Fruit fly (Drosophila melanogaster) whole organism, embryonic: ENCODE data around the gene comm.

Experiments used
- CG10366 ChIP-seq: fragments of 200-800 bp; sonication (Bioruptor generic); IDR thresholded peaks from 2 replicates; pipeline ENCODE4 v1.3.6; 2022; ENCODE audit warnings: missing biosample characterization, missing genetic modification characterization
- CG11456 ChIP-seq: fragments of 200-800 bp; sonication (Bioruptor generic); IDR thresholded peaks from 3 replicates; pipeline ENCODE4 v1.3.6; 2022; ENCODE audit warnings: missing biosample characterization, missing genetic modification characterization
- CG11504 ChIP-seq: fragments of 200-800 bp; sonication (Bioruptor generic); optimal IDR thresholded peaks from 3 replicates; lab custom pipeline; 2019; ENCODE audit warnings: missing biosample characterization, mild to moderate bottlenecking, missing genetic modification characterization, moderate library complexity
- CG11695 ChIP-seq: fragments of 200-800 bp; sonication (Bioruptor generic); IDR thresholded peaks from 3 replicates; pipeline ENCODE4 v1.3.6; 2022; ENCODE audit warnings: missing biosample characterization, missing genetic modification characterization
- CG12236 ChIP-seq: fragments of 200-800 bp; sonication (Bioruptor generic); optimal IDR thresholded peaks from 2 replicates; lab custom pipeline; 2016; ENCODE audit warnings: missing biosample characterization, missing genetic modification characterization
- CG13287 ChIP-seq: fragments of 200-800 bp; sonication (Bioruptor generic); IDR thresholded peaks from 2 replicates; pipeline ENCODE4 v1.3.6; 2022; ENCODE audit warnings: missing biosample characterization, missing genetic modification characterization; ENCODE audit not compliant: partially characterized antibody
- CG13424 ChIP-seq: fragments of 200-800 bp; sonication (Bioruptor generic); optimal IDR thresholded peaks from 2 replicates; lab custom pipeline; 2019; ENCODE audit warnings: missing biosample characterization, mild to moderate bottlenecking, missing genetic modification characterization, moderate library complexity
- CG13894 ChIP-seq: fragments of 200-800 bp; sonication (Bioruptor generic); optimal IDR thresholded peaks from 3 replicates; lab custom pipeline; 2018; ENCODE audit warnings: missing biosample characterization, mild to moderate bottlenecking, missing genetic modification characterization, moderate library complexity
- CG14710 ChIP-seq: fragments of 200-800 bp; sonication (Bioruptor generic); optimal IDR thresholded peaks from 3 replicates; lab custom pipeline; 2019; ENCODE audit warnings: missing biosample characterization, mild to moderate bottlenecking, missing genetic modification characterization, moderate library complexity
- CG17328 ChIP-seq: fragments of 200-800 bp; sonication (Bioruptor generic); IDR thresholded peaks from 2 replicates; pipeline ENCODE4 v1.3.6; 2022; ENCODE audit warnings: missing biosample characterization, missing genetic modification characterization
- CG17359 ChIP-seq: fragments of 200-800 bp; sonication (Bioruptor generic); optimal IDR thresholded peaks from 3 replicates; lab custom pipeline; 2018; ENCODE audit warnings: missing biosample characterization, mild to moderate bottlenecking, missing genetic modification characterization, moderate library complexity
- CG2875 ChIP-seq: fragments of 200-800 bp; sonication (Bioruptor generic); optimal IDR thresholded peaks from 2 replicates; lab custom pipeline; 2017; ENCODE audit warnings: missing biosample characterization, mild to moderate bottlenecking, missing genetic modification characterization, missing genetic modification reagents
- CG30431 ChIP-seq: fragments of 200-800 bp; sonication (Bioruptor generic); optimal IDR thresholded peaks from 2 replicates; lab custom pipeline; 2017; ENCODE audit warnings: missing biosample characterization, missing genetic modification characterization
- CG31441 ChIP-seq: fragments of 200-800 bp; sonication (Bioruptor generic); IDR thresholded peaks from 2 replicates; pipeline ENCODE4 v1.3.6; 2022; ENCODE audit warnings: missing biosample characterization, missing genetic modification characterization
- CG3407 ChIP-seq: fragments of 200-800 bp; sonication (Bioruptor generic); optimal IDR thresholded peaks from 2 replicates; lab custom pipeline; 2018; ENCODE audit warnings: missing biosample characterization, mild to moderate bottlenecking, missing genetic modification characterization
- CG4707 ChIP-seq: fragments of 200-800 bp; sonication (Bioruptor generic); optimal IDR thresholded peaks from 2 replicates; lab custom pipeline; 2018; ENCODE audit warnings: missing biosample characterization, mild to moderate bottlenecking, missing genetic modification characterization, moderate library complexity
- CG7372 ChIP-seq: fragments of 200-800 bp; sonication (Bioruptor generic); IDR thresholded peaks from 2 replicates; pipeline ENCODE4 v1.3.6; 2022; ENCODE audit warnings: missing biosample characterization, missing genetic modification characterization
- CG7556 ChIP-seq: fragments of 200-800 bp; sonication (Bioruptor generic); optimal IDR thresholded peaks from 2 replicates; lab custom pipeline; 2017; ENCODE audit warnings: missing biosample characterization, mild to moderate bottlenecking, missing genetic modification characterization
- CTCF ChIP-seq: fragments of 200-800 bp; sonication (Bioruptor generic); optimal IDR thresholded peaks from 2 replicates; lab custom pipeline; 2017; ENCODE audit warnings: missing biosample characterization, mild to moderate bottlenecking, missing genetic modification characterization, moderate library complexity
- D ChIP-seq, 2 experiments: fragments of 200-800 bp in 1 of 2; fragments of >200 bp in 1 of 2; sonication (Bioruptor generic) in 1 of 2; optimal IDR thresholded peaks; 2 replicates in 1 of 2; 3 replicates in 1 of 2; lab custom pipeline; 2017; ENCODE audit warnings: mild to moderate bottlenecking in 1 of 2, missing biosample characterization in 1 of 2, missing genetic modification characterization in 1 of 2, missing genetic modification reagents in 1 of 2
- Doc2 ChIP-seq: fragments of 200-800 bp; sonication (Bioruptor generic); IDR thresholded peaks from 2 replicates; pipeline ENCODE4 v1.3.6; 2022; ENCODE audit warnings: missing biosample characterization, missing genetic modification characterization
- Gsc ChIP-seq: fragments of 200-800 bp; sonication (Bioruptor generic); IDR thresholded peaks from 2 replicates; pipeline ENCODE4 v1.3.6; 2022; ENCODE audit warnings: missing biosample characterization, missing genetic modification characterization
- H2.0 ChIP-seq: fragments of 200-800 bp; sonication (Bioruptor generic); IDR thresholded peaks from 2 replicates; pipeline ENCODE4 v1.3.6; 2022; ENCODE audit warnings: missing biosample characterization, missing genetic modification characterization
- Lhr ChIP-seq: fragments of 200-800 bp; sonication (Bioruptor generic); optimal IDR thresholded peaks from 3 replicates; lab custom pipeline; 2017; ENCODE audit warnings: mild to moderate bottlenecking, missing biosample characterization, missing genetic modification reagents, missing genetic modification characterization
- Ravus ChIP-seq: fragments of 200-800 bp; sonication (Bioruptor generic); IDR thresholded peaks from 2 replicates; pipeline ENCODE4 v1.3.6; 2022; ENCODE audit warnings: missing biosample characterization, missing genetic modification characterization
- Rfx ChIP-seq: fragments of 200-800 bp; sonication (Bioruptor generic); IDR thresholded peaks from 2 replicates; pipeline ENCODE4 v1.3.6; 2022; ENCODE audit warnings: missing biosample characterization, missing genetic modification characterization
- Sox100B ChIP-seq: fragments of 200-800 bp; sonication (Bioruptor generic); optimal IDR thresholded peaks from 3 replicates; lab custom pipeline; 2018; ENCODE audit warnings: missing biosample characterization, mild to moderate bottlenecking, missing genetic modification characterization
- Taf1 ChIP-seq: fragments of 200-800 bp; sonication (Bioruptor generic); IDR thresholded peaks from 2 replicates; pipeline ENCODE4 v1.3.6; 2022; ENCODE audit warnings: missing biosample characterization, missing genetic modification characterization
- ap ChIP-seq: fragments of 200-800 bp; sonication (Bioruptor generic); IDR thresholded peaks from 2 replicates; pipeline ENCODE4 v1.3.6; 2022; ENCODE audit warnings: missing biosample characterization, missing genetic modification characterization
- btn ChIP-seq: fragments of 200-800 bp; sonication (Bioruptor generic); optimal IDR thresholded peaks from 2 replicates; lab custom pipeline; 2016; ENCODE audit warnings: missing biosample characterization, missing genetic modification characterization
- chn ChIP-seq: fragments of 200-800 bp; sonication (Bioruptor generic); optimal IDR thresholded peaks from 2 replicates; lab custom pipeline; 2016; ENCODE audit warnings: missing biosample characterization, missing genetic modification characterization
- croc ChIP-seq: fragments of 200-800 bp; sonication (Bioruptor generic); conservative IDR thresholded peaks from 3 replicates; pipeline ENCODE4 v1.3.6; 2022; ENCODE audit warnings: missing biosample characterization, missing genetic modification characterization
- crol ChIP-seq: fragments of 200-800 bp; sonication (Bioruptor generic); IDR thresholded peaks from 2 replicates; pipeline ENCODE4 v1.3.6; 2022; ENCODE audit warnings: missing biosample characterization, missing genetic modification characterization
- dimm ChIP-seq: fragments of 200-800 bp; sonication (Bioruptor generic); IDR thresholded peaks from 2 replicates; pipeline ENCODE4 v1.3.6; 2022; ENCODE audit warnings: missing biosample characterization, missing genetic modification characterization
- dmrt99B ChIP-seq: fragments of 200-800 bp; sonication (Bioruptor generic); optimal IDR thresholded peaks from 2 replicates; lab custom pipeline; 2018; ENCODE audit warnings: missing biosample characterization, mild to moderate bottlenecking, missing genetic modification characterization, moderate library complexity
- en ChIP-seq: fragments of 200-800 bp; sonication (Bioruptor generic); optimal IDR thresholded peaks from 2 replicates; lab custom pipeline; 2016; ENCODE audit warnings: missing biosample characterization, missing genetic modification characterization
- fd102C ChIP-seq: fragments of 200-800 bp; sonication (Bioruptor generic); optimal IDR thresholded peaks from 2 replicates; lab custom pipeline; 2018; ENCODE audit warnings: missing biosample characterization, mild to moderate bottlenecking, missing genetic modification characterization, moderate library complexity
- fd96Cb ChIP-seq: fragments of 200-800 bp; sonication (Bioruptor generic); optimal IDR thresholded peaks from 2 replicates; lab custom pipeline; 2018; ENCODE audit warnings: missing biosample characterization, mild to moderate bottlenecking, missing genetic modification characterization, moderate library complexity
- fu2 ChIP-seq: fragments of 200-800 bp; sonication (Bioruptor generic); optimal IDR thresholded peaks from 2 replicates; lab custom pipeline; 2016; ENCODE audit warnings: missing biosample characterization, missing genetic modification characterization
- hb ChIP-seq: fragments of 200-800 bp; sonication (Bioruptor generic); IDR thresholded peaks from 3 replicates; pipeline ENCODE4 v1.3.6; 2022; ENCODE audit warnings: missing biosample characterization, missing genetic modification characterization; ENCODE audit not compliant: partially characterized antibody
- jumu ChIP-seq: fragments of 200-800 bp; sonication (Bioruptor generic); optimal IDR thresholded peaks from 3 replicates; lab custom pipeline; 2016; ENCODE audit warnings: missing biosample characterization, missing genetic modification characterization
- kni ChIP-seq: fragments of 200-800 bp; sonication (Bioruptor generic); optimal IDR thresholded peaks from 3 replicates; lab custom pipeline; 2017; ENCODE audit warnings: mild to moderate bottlenecking, missing biosample characterization, missing genetic modification reagents, missing genetic modification characterization
- lola ChIP-seq, 3 experiments: fragments of >200 bp in 2 of 3; fragments of 200-800 bp in 1 of 3; sonication (Bioruptor generic) in 1 of 3; optimal IDR thresholded peaks; 2 replicates each; lab custom pipeline; 2017 to 2019; ENCODE audit warnings: missing biosample characterization in 3 of 3, missing genetic modification characterization in 3 of 3, mild to moderate bottlenecking in 1 of 3, moderate library complexity in 1 of 3
- p53 ChIP-seq: fragments of 200-800 bp; sonication (Bioruptor generic); optimal IDR thresholded peaks from 2 replicates; lab custom pipeline; 2016; ENCODE audit warnings: missing biosample characterization, missing genetic modification characterization
- phol ChIP-seq: fragments of 200-800 bp; sonication (Bioruptor generic); optimal IDR thresholded peaks from 3 replicates; lab custom pipeline; 2018; ENCODE audit warnings: missing biosample characterization, mild to moderate bottlenecking, missing genetic modification characterization, moderate library complexity
- rib ChIP-seq: fragments of 200-800 bp; sonication (Bioruptor generic); IDR thresholded peaks from 2 replicates; pipeline ENCODE4 v1.3.6; 2022; ENCODE audit warnings: missing biosample characterization, missing genetic modification characterization
- salm ChIP-seq: fragments of 200-800 bp; sonication (Bioruptor generic); optimal IDR thresholded peaks from 2 replicates; lab custom pipeline; 2018; ENCODE audit warnings: missing biosample characterization, mild to moderate bottlenecking, missing genetic modification characterization
- slp2 ChIP-seq: fragments of 200-800 bp; sonication (Bioruptor generic); optimal IDR thresholded peaks from 2 replicates; lab custom pipeline; 2016; ENCODE audit warnings: missing biosample characterization, missing genetic modification characterization
- tgo ChIP-seq: fragments of 200-800 bp; sonication (Bioruptor generic); IDR thresholded peaks from 3 replicates; pipeline ENCODE4 v1.3.6; 2022; ENCODE audit warnings: missing biosample characterization, missing genetic modification characterization
- yki ChIP-seq: fragments of >200 bp; optimal IDR thresholded peaks from 3 replicates; lab custom pipeline; 2018

Gene comm

DNA sequence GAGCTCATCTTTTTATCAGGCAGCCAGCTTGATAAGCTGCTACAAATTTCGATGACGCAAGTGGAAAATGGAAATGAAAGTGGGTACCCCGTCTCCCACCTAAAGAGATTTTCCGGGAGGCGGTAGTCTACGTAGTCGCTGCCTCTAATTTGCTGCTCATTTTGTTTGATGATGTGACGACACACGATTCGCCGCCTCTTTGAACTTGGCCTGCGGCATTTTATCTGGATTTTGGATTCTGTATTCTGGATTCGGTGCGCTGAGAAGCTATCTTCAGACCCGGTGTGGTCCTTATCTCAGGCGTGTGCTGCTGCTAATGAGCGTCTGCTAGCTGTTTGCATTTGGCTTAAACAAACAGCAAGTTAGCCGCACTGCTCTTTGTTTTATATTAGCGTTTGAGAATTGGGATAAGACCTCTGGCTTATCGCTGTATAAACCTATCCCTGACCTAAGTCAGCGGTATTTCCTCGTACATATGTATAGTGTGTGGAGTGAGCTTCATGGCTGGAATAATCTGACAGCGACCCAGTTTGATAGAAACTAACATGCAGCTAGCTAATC, 14.2 kb downstream of the comm start (continued):
- peak; percentile 16 for TF ChIP-seq en (GFP tag; lab: Kevin White, UChicago)
- TF ChIP-seq CG11695 (GFP tag; lab: Robert Waterston, UW): peak; percentile 60; the same call in 1 of the 3 replicates
- TF ChIP-seq tgo (GFP tag; lab: Robert Waterston, UW): no peak
- TF ChIP-seq fu2 (GFP tag; lab: Kevin White, UChicago): no peak
- TF ChIP-seq CG4707 (GFP tag; lab: Kevin White, UChicago): peak; percentile 51
- peak; percentile 41 for TF ChIP-seq CG13424 (tag; lab: Kevin White, UChicago)
- TF ChIP-seq CG30431: peak; percentile 26
- TF ChIP-seq Taf1 (GFP tag; lab: Robert Waterston, UW): no peak
- peak; percentile 75 for TF ChIP-seq CG17359
- TF ChIP-seq CG13287 (GFP tag; lab: Robert Waterston, UW): no peak
- peak; percentile 42; the same call in 1 of the 2 replicates for TF ChIP-seq Rfx (GFP tag; lab: Robert Waterston, UW)
- peak; percentile 39 for TF ChIP-seq chn (GFP tag; lab: Kevin White, UChicago)
- peak; percentile 27; the same call in 1 of the 2 replicates for TF ChIP-seq rib (GFP tag; lab: Robert Waterston, UW)
- peak; percentile 21 for TF ChIP-seq fd96Cb (tag; lab: Kevin White, UChicago)
- peak; percentile 20 for TF ChIP-seq dmrt99B
- 0 out of 2 replicates have a peak, but pooled peaks have one; percentile 21 for TF ChIP-seq ap (GFP tag; lab: Robert Waterston, UW)
- peak; percentile 77 for TF ChIP-seq CG3407 (GFP tag; lab: Kevin White, UChicago)
- TF ChIP-seq CG13894 (tag; lab: Kevin White, UChicago): peak; percentile 30
- TF ChIP-seq Doc2 (GFP tag; lab: Robert Waterston, UW): no peak
- TF ChIP-seq Gsc (GFP tag; lab: Robert Waterston, UW): no peak
- TF ChIP-seq slp2: peak; percentile 28
- TF ChIP-seq salm (tag; lab: Kevin White, UChicago): peak; percentile 11
- TF ChIP-seq CG2875 (GFP tag; lab: Kevin White, UChicago): peak; percentile 76
- peak; percentile 57 for TF ChIP-seq CG17328
- TF ChIP-seq dimm (GFP tag; lab: Robert Waterston, UW): no peak
- TF ChIP-seq CG7556 (GFP tag; lab: Kevin White, UChicago): peak; percentile 43
- TF ChIP-seq H2.0 (GFP tag; lab: Robert Waterston, UW): no peak
- TF ChIP-seq Sox100B (GFP tag; lab: Kevin White, UChicago): peak; percentile 42
- TF ChIP-seq crol: no peak
- TF ChIP-seq kni (GFP tag; lab: Kevin White, UChicago): peak; percentile 40
- no peak for TF ChIP-seq Ravus (GFP tag; lab: Robert Waterston, UW)
- peak; percentile 24 for TF ChIP-seq p53 (GFP tag; lab: Kevin White, UChicago)
- TF ChIP-seq CG12236 (GFP tag; lab: Kevin White, UChicago): peak; percentile 80
- TF ChIP-seq hb (GFP tag; lab: Robert Waterston, UW): no peak
- TF ChIP-seq lola (GFP tag; optimal IDR thresholded peaks at IDR 0.05; lab: Kevin White, UChicago): peak in 1 of 3 experiments; percentile 35
- no peak for TF ChIP-seq CG7372 (GFP tag; lab: Robert Waterston, UW)
- no peak for TF ChIP-seq phol (tag; lab: Kevin White, UChicago)
- peak; percentile 45 for TF ChIP-seq Lhr (GFP tag; lab: Kevin White, UChicago)
- peak; percentile 85 for TF ChIP-seq fd102C
- TF ChIP-seq CG10366 (GFP tag; lab: Robert Waterston, UW): no peak
- peak; percentile 49 for TF ChIP-seq btn (GFP tag; lab: Kevin White, UChicago)
- peak; percentile 63; the same call in 2 of the 3 replicates for TF ChIP-seq CG11456 (GFP tag; lab: Robert Waterston, UW)
- no peak for TF ChIP-seq yki (lab: Kevin White, UChicago)
- TF ChIP-seq jumu (GFP tag; lab: Kevin White, UChicago): peak; percentile 53
- TF ChIP-seq croc (GFP tag; lab: Robert Waterston, UW): no peak
- TF ChIP-seq CG11504 (tag; lab: Kevin White, UChicago): peak; percentile 37
- TF ChIP-seq CG31441 (GFP tag; lab: Robert Waterston, UW): peak; percentile 20; the same call in 1 of the 2 replicates
- peak; percentile 38 for TF ChIP-seq CG14710 (tag; lab: Kevin White, UChicago)
- TF ChIP-seq CTCF (GFP tag; lab: Kevin White, UChicago): no peak
- no peak for TF ChIP-seq D (optimal IDR thresholded peaks at IDR 0.05; lab: Kevin White, UChicago)
- peak; percentile 43 for TF ChIP-seq D (GFP tag; optimal IDR thresholded peaks at IDR 0.05; lab: Kevin White, UChicago)
